Worm (Caenorhabditis elegans): Measurements from ENCODE around the gene atat-2.

atat-2 gene

DNA sequence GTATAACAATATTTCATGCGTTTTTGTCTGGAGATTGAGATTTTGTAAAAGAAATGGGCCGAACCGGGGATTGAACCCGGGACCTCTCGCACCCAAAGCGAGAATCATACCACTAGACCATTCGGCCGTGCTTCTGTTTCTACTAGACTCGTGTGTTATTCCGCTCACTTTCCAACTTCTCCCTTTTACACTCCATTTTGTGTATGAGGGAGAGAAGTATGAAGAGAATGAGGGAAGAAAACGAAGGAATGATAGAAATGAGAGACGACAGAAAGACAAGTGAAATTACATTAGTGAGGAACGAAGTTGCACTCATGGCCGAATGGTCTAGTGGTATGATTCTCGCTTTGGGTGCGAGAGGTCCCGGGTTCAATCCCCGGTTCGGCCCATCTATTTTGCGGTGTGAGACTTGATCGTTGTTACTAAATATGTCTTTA is 47.7 kb upstream of the atat-2 start (continued):
- TF ChIP-seq attf-4 (tag; optimal IDR thresholded peaks at IDR 0.05): peak; percentile 37
- peak; percentile 78 for TF ChIP-seq mxl-3 (GFP tag; optimal IDR thresholded peaks at IDR 0.05)
- TF ChIP-seq lin-13 (GFP tag; optimal IDR thresholded peaks at IDR 0.05): peak; percentile 66
- TF ChIP-seq Y75B8A.6 (GFP tag; IDR thresholded peaks at IDR 0.05): peak; percentile 76; the same call in 1 of the 2 replicates
- TF ChIP-seq D1046.2 (GFP tag; IDR thresholded peaks at IDR 0.05): peak; percentile 47; the same call in 1 of the 2 replicates
- TF ChIP-seq dpl-1 (GFP tag; optimal IDR thresholded peaks at IDR 0.05): peak; percentile 52
- peak; percentile 68 for TF ChIP-seq T20F7.1 (GFP tag; optimal IDR thresholded peaks at IDR 0.05)
- TF ChIP-seq ceh-32 (tag; optimal IDR thresholded peaks at IDR 0.05; ENCODE audit: poor library complexity): peak; percentile 67
- peak; percentile 88 for TF ChIP-seq nhr-102 (tag; optimal IDR thresholded peaks at IDR 0.05)
- peak; percentile 92 for TF ChIP-seq daf-19 (GFP tag; conservative IDR thresholded peaks at IDR 0.05)
- TF ChIP-seq arid-1 (GFP tag; conservative IDR thresholded peaks at IDR 0.05): peak; percentile 70
- TF ChIP-seq snpc-4 (tag; optimal IDR thresholded peaks at IDR 0.05): peak; percentile 24
- TF ChIP-seq nhr-25 (tag; optimal IDR thresholded peaks at IDR 0.05; ENCODE audit: borderline replicate concordance, insufficient read depth): peak; percentile 89
- no peak for TF ChIP-seq fos-1 (tag; optimal IDR thresholded peaks at IDR 0.05)
- no peak for TF ChIP-seq ZK546.5 (tag; optimal IDR thresholded peaks at IDR 0.05)
- TF ChIP-seq duxl-1 (tag; optimal IDR thresholded peaks at IDR 0.05; ENCODE audit: poor library complexity): peak; percentile 90
- TF ChIP-seq F10B5.3 (tag; optimal IDR thresholded peaks at IDR 0.05): peak; percentile 85
- TF ChIP-seq pqm-1 (tag; optimal IDR thresholded peaks at IDR 0.05): peak; percentile 7
- TF ChIP-seq F49E8.2 (tag; optimal IDR thresholded peaks at IDR 0.05; ENCODE audit: borderline replicate concordance): peak; percentile 82
- TF ChIP-seq nhr-42 (GFP tag; IDR thresholded peaks at IDR 0.05): peak; percentile 83
- no peak for TF ChIP-seq ama-1 (optimal IDR thresholded peaks at IDR 0.05)
- peak; percentile 81 for TF ChIP-seq mxl-2 (GFP tag; conservative IDR thresholded peaks at IDR 0.05)
- TF ChIP-seq Y5F2A.4 (GFP tag; optimal IDR thresholded peaks at IDR 0.05): peak; percentile 73
- TF ChIP-seq egl-27 (tag; optimal IDR thresholded peaks at IDR 0.05): peak; percentile 74
- peak; percentile 47 to 74 for TF ChIP-seq mdl-1 (tag; optimal IDR thresholded peaks at IDR 0.05)
- peak; percentile 76 for TF ChIP-seq sdz-12 (GFP tag; optimal IDR thresholded peaks at IDR 0.05)
- peak; percentile 73 for TF ChIP-seq dve-1 (tag; optimal IDR thresholded peaks at IDR 0.05; ENCODE audit: insufficient read depth)
- peak; percentile 86 to 90 for TF ChIP-seq daf-16 (GFP tag; optimal IDR thresholded peaks at IDR 0.05)
- TF ChIP-seq daf-16 (tag; optimal IDR thresholded peaks at IDR 0.05): peak; percentile 75
- 0 out of 2 replicates have a peak, but pooled peaks have one; percentile 25 for TF ChIP-seq ZK337.2 (GFP tag; IDR thresholded peaks at IDR 0.05)
- TF ChIP-seq aha-1 (tag): peak; percentile 98
- peak; percentile 88 for TF ChIP-seq tra-1 (GFP tag; IDR thresholded peaks at IDR 0.05)
- peak; percentile 94 for TF ChIP-seq dmd-8 (GFP tag; IDR thresholded peaks at IDR 0.05)
- peak; percentile 85 for TF ChIP-seq nhr-111 (GFP tag; optimal IDR thresholded peaks at IDR 0.05)
- peak; percentile 93 for TF ChIP-seq gei-8 (GFP tag; optimal IDR thresholded peaks at IDR 0.05)
- TF ChIP-seq hlh-30 (tag; optimal IDR thresholded peaks at IDR 0.05; ENCODE audit: insufficient read depth): peak; percentile 81
- peak; percentile 68 for TF ChIP-seq lin-1 (GFP tag; IDR thresholded peaks at IDR 0.05)
- TF ChIP-seq ztf-11 (tag; optimal IDR thresholded peaks at IDR 0.05): no peak
- peak; percentile 73 for TF ChIP-seq unc-130 (GFP tag; optimal IDR thresholded peaks at IDR 0.05)
- TF ChIP-seq spr-1 (tag; optimal IDR thresholded peaks at IDR 0.05): peak; percentile 86
- TF ChIP-seq ceh-44 (GFP tag; IDR thresholded peaks at IDR 0.05): peak; percentile 58; the same call in 1 of the 2 replicates
- TF ChIP-seq skn-1 (tag; optimal IDR thresholded peaks at IDR 0.05): no peak
- TF ChIP-seq hmg-1.1 (GFP tag; IDR thresholded peaks at IDR 0.05): peak; percentile 98
- no peak for TF ChIP-seq cey-2 (tag; optimal IDR thresholded peaks at IDR 0.05; ENCODE audit: borderline replicate concordance, insufficient read depth)
- no peak for TF ChIP-seq aly-2 (tag; optimal IDR thresholded peaks at IDR 0.05)
- peak; percentile 59 to 63 for TF ChIP-seq hif-1 (tag; optimal IDR thresholded peaks at IDR 0.05)
- peak; percentile 39; the same call in 1 of the 2 replicates for TF ChIP-seq F26F4.8 (GFP tag; conservative IDR thresholded peaks at IDR 0.05)
- TF ChIP-seq madf-9 (GFP tag; conservative IDR thresholded peaks at IDR 0.05): peak; percentile 87
- TF ChIP-seq nhr-6 (tag; optimal IDR thresholded peaks at IDR 0.05): peak; percentile 76
- peak; percentile 90 for TF ChIP-seq spr-3 (GFP tag; optimal IDR thresholded peaks at IDR 0.05)
